In genomic region chrIV:9107464-9107863, ce11 we compare ENCODE assay signal across 2 worm cellular contexts.
TF ChIP-seq lines count a peak whose summit lies in the region.

No protein-coding gene starts in this region.

TF ChIP-seq in whole organism, L1 larva, 84 proteins besides CTCF, POLR2A, EP300 and RAD21 (continued from another document):
- TF ChIP-seq zag-1 (tag; optimal IDR thresholded peaks at IDR 0.05; lab: Kevin White, UChicago): no peak
- TF ChIP-seq alr-1 (tag; optimal IDR thresholded peaks at IDR 0.05; lab: Kevin White, UChicago; ENCODE audit: borderline replicate concordance): no peak
- no peak for TF ChIP-seq mef-2 (tag; optimal IDR thresholded peaks at IDR 0.05; lab: Kevin White, UChicago)
- TF ChIP-seq dpl-1 (GFP tag; optimal IDR thresholded peaks at IDR 0.05; lab: Kevin White, UChicago): peak in 2 of 3 experiments; percentile 38 to 64
- peak; percentile 43 to 66 for TF ChIP-seq lin-35 (GFP tag; optimal IDR thresholded peaks at IDR 0.05; lab: Kevin White, UChicago)
- TF ChIP-seq lsy-2 (tag; optimal IDR thresholded peaks at IDR 0.05; lab: Kevin White, UChicago): peak; percentile 8 to 57
- TF ChIP-seq snu-23 (GFP tag; optimal IDR thresholded peaks at IDR 0.05; lab: Kevin White, UChicago): peak; percentile 48
- peak; percentile 43 for TF ChIP-seq lin-15B (tag; optimal IDR thresholded peaks at IDR 0.05; lab: Kevin White, UChicago)
- TF ChIP-seq nhr-77 (tag; optimal IDR thresholded peaks at IDR 0.05; lab: Kevin White, UChicago): peak; percentile 39
- TF ChIP-seq nhr-85 (tag; lab: Kevin White, UChicago): no peak
- peak; percentile 65 for TF ChIP-seq mep-1 (tag; optimal IDR thresholded peaks at IDR 0.05; lab: Kevin White, UChicago)
- peak; percentile 57 for TF ChIP-seq blmp-1 (tag; optimal IDR thresholded peaks at IDR 0.05; lab: Kevin White, UChicago)
- no peak for TF ChIP-seq zip-4 (GFP tag; optimal IDR thresholded peaks at IDR 0.05; lab: Kevin White, UChicago)
- TF ChIP-seq C16A3.4 (tag; optimal IDR thresholded peaks at IDR 0.05; lab: Kevin White, UChicago): peak; percentile 41
- no peak for TF ChIP-seq ets-5 (GFP tag; IDR thresholded peaks at IDR 0.05; lab: Robert Waterston, UW)

TF ChIP-seq in whole organism, L3 larva, 47 proteins besides CTCF, POLR2A, EP300 and RAD21 (continued from another document):
- TF ChIP-seq nfya-1 (tag; optimal IDR thresholded peaks at IDR 0.05; lab: Kevin White, UChicago; ENCODE audit: insufficient read depth) (peak; percentile 58), fkh-10 (GFP tag; optimal IDR thresholded peaks at IDR 0.05; lab: Kevin White, UChicago) (no peak), pha-4 (tag; optimal IDR thresholded peaks at IDR 0.05; lab: Kevin White, UChicago) (peak; percentile 85), ceh-82 (tag; optimal IDR thresholded peaks at IDR 0.05; lab: Kevin White, UChicago) (no peak), jun-1 (tag; optimal IDR thresholded peaks at IDR 0.05; lab: Kevin White, UChicago) (no peak), snpc-4 (tag; optimal IDR thresholded peaks at IDR 0.05; lab: Kevin White, UChicago) (peak; percentile 27), zag-1 (tag; optimal IDR thresholded peaks at IDR 0.05; lab: Kevin White, UChicago) (no peak), nhr-77 (tag; optimal IDR thresholded peaks at IDR 0.05; lab: Kevin White, UChicago) (no peak), ceh-16 (tag; optimal IDR thresholded peaks at IDR 0.05; lab: Kevin White, UChicago) (no peak), sea-2 (GFP tag; optimal IDR thresholded peaks at IDR 0.05; lab: Kevin White, UChicago) (no peak), fkh-2 (tag; optimal IDR thresholded peaks at IDR 0.05; lab: Kevin White, UChicago) (no peak), ama-1 (optimal IDR thresholded peaks at IDR 0.05; lab: Kevin White, UChicago) (no peak), nhr-25 (tag; optimal IDR thresholded peaks at IDR 0.05; lab: Kevin White, UChicago) (peak; percentile 49), nhr-67 (tag; optimal IDR thresholded peaks at IDR 0.05; lab: Kevin White, UChicago) (no peak), egl-27 (tag; optimal IDR thresholded peaks at IDR 0.05; lab: Kevin White, UChicago) (no peak), aly-2 (tag; optimal IDR thresholded peaks at IDR 0.05; lab: Kevin White, UChicago) (no peak), skn-1 (tag; optimal IDR thresholded peaks at IDR 0.05; lab: Kevin White, UChicago) (no peak), ceh-28 (tag; optimal IDR thresholded peaks at IDR 0.05; lab: Kevin White, UChicago) (peak; percentile 50), mml-1 (tag; optimal IDR thresholded peaks at IDR 0.05; lab: Kevin White, UChicago) (no peak), ztf-4 (tag; optimal IDR thresholded peaks at IDR 0.05; lab: Kevin White, UChicago) (no peak), eor-1 (tag; optimal IDR thresholded peaks at IDR 0.05; lab: Kevin White, UChicago) (no peak), unc-39 (tag; optimal IDR thresholded peaks at IDR 0.05; lab: Kevin White, UChicago) (no peak), nhr-23 (tag; optimal IDR thresholded peaks at IDR 0.05; lab: Kevin White, UChicago) (peak; percentile 14)
